Fruit fly (Drosophila melanogaster) whole organism, adult: ENCODE results near the gene CG11226.

Experiments
- CG12768 ChIP-seq: fragments of 200-800 bp; sonication (Bioruptor generic); optimal IDR thresholded peaks from 2 replicates; lab custom pipeline; 2017; ENCODE audit warnings: missing biosample characterization, missing genetic modification characterization, mild to moderate bottlenecking, moderate library complexity, missing genetic modification reagents
- CG7045 ChIP-seq: fragments of 200-800 bp; sonication (Bioruptor generic); optimal IDR thresholded peaks from 2 replicates; lab custom pipeline; 2017; ENCODE audit warnings: missing biosample characterization, mild to moderate bottlenecking, missing genetic modification characterization
- CG7101 ChIP-seq: fragments of 200-800 bp; sonication (Bioruptor generic); optimal IDR thresholded peaks from 2 replicates; lab custom pipeline; 2018; ENCODE audit warnings: missing biosample characterization, mild to moderate bottlenecking, missing genetic modification characterization, moderate library complexity
- Crg-1 ChIP-seq: fragments of 200-800 bp; sonication (Bioruptor generic); optimal IDR thresholded peaks from 2 replicates; lab custom pipeline; 2016; ENCODE audit warnings: missing biosample characterization, missing genetic modification characterization
- Hr96 ChIP-seq: fragments of 200-800 bp; sonication (Bioruptor generic); optimal IDR thresholded peaks from 2 replicates; lab custom pipeline; 2016; ENCODE audit warnings: missing biosample characterization, missing genetic modification characterization
- kay ChIP-seq: fragments of 200-800 bp; sonication (Bioruptor generic); peaks from one replicate; lab custom pipeline; 2016; ENCODE audit warnings: missing biosample characterization, missing genetic modification characterization, borderline replicate concordance
- ovo ChIP-seq: fragments of 200-800 bp; sonication (Bioruptor generic); optimal IDR thresholded peaks from 2 replicates; lab custom pipeline; 2016; ENCODE audit warnings: missing biosample characterization, missing genetic modification characterization
- pad ChIP-seq: fragments of 200-800 bp; sonication (Bioruptor generic); optimal IDR thresholded peaks from 3 replicates; lab custom pipeline; 2017; ENCODE audit warnings: missing biosample characterization, missing genetic modification characterization, mild to moderate bottlenecking, moderate library complexity, missing genetic modification reagents
- toe ChIP-seq: fragments of 200-800 bp; sonication (Bioruptor generic); optimal IDR thresholded peaks from 2 replicates; lab custom pipeline; 2016; ENCODE audit warnings: missing biosample characterization, missing genetic modification characterization

DNA sequence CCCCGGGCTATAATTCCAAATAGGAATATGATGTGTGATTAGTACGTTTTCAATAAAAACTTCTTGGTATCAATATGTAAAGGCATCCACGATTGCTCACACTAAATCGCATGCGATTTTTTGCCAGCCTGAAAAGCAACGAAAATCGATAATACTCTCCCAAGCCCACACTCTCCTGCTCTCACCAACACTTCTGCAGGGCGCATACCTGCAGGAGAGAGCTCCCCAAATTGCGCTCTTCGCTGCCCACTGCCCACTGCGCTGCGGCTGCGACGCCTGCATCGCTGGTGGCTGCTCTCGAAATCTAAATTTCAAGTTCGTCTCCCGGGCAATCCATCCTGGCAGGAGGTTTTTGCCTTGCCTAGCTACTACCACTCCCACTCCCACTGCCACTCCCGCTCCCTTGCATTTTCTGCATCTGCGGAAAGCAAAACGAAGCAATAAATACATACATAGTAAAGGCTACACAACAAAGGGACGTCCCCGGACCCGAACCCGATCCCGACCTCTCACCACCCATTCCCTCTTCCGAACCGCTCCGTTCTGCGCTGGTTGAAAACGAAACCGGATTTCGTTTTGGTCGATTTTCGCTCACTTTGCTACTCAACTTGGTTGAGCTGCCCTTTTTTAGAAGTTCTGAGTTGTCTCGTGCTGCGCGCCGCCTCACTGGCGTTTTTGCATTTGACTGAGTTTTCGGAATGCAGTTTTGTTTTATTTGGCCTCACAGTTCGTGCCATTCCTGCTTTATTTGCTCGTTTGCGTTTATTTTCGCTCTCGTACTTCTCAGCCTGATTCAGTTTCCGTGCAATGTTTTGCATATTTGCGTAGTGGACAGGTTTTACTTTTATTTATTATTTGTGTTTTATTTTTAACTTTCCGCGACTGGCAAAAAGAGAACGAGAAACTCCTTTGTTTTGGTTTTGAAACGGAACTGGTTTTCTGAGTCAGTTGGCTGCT lies 14.6 kb downstream of the CG11226 start:
- no peak for TF ChIP-seq toe (GFP tag; lab: Kevin White, UChicago)
- no peak for TF ChIP-seq CG7045 (GFP tag; lab: Kevin White, UChicago)
- no peak for TF ChIP-seq CG12768 (GFP tag; lab: Kevin White, UChicago)
- no peak for TF ChIP-seq pad (GFP tag; lab: Kevin White, UChicago)
- no peak for TF ChIP-seq Hr96 (GFP tag; lab: Kevin White, UChicago)
- TF ChIP-seq CG7101 (tag; lab: Kevin White, UChicago): no peak
- TF ChIP-seq kay (GFP tag; lab: Kevin White, UChicago): no peak
- no peak for TF ChIP-seq Crg-1 (GFP tag; lab: Kevin White, UChicago)
- TF ChIP-seq ovo (GFP tag; lab: Kevin White, UChicago): no peak
